Worm (Caenorhabditis elegans): Measurements from ENCODE around the gene msa-1.

- TF ChIP-seq nhr-11 (tag; optimal IDR thresholded peaks at IDR 0.05) (no peak), ama-1 (optimal IDR thresholded peaks at IDR 0.05) (no peak), pqm-1 (tag; optimal IDR thresholded peaks at IDR 0.05) (no peak), unc-62 (GFP tag; optimal IDR thresholded peaks at IDR 0.05) (no peak), snpc-4 (tag; optimal IDR thresholded peaks at IDR 0.05) (no peak), nhr-12 (tag; optimal IDR thresholded peaks at IDR 0.05) (no peak), fkh-10 (GFP tag; optimal IDR thresholded peaks at IDR 0.05) (no peak), zag-1 (tag; optimal IDR thresholded peaks at IDR 0.05) (no peak), ztf-11 (tag; optimal IDR thresholded peaks at IDR 0.05) (no peak)
Observed at ce11 chrIV:9069703-9070102, 18.7 kb upstream of the msa-1 start, which contains the start of gene nhr-11.
